Worm (Caenorhabditis elegans): ENCODE measurements around the gene F08A7.1.

ce11 chrIV:17483230-17483629 is 42.8 kb downstream of the F08A7.1 start, which contains the start of gene rabr-2:
- no peak for TF ChIP-seq W03F9.2 (tag; optimal IDR thresholded peaks at IDR 0.05)
- TF ChIP-seq dao-5 (tag; optimal IDR thresholded peaks at IDR 0.05): no peak
- no peak for TF ChIP-seq him-1 (tag; optimal IDR thresholded peaks at IDR 0.05)

All from whole organism, L4/young adult.